Worm (Caenorhabditis elegans) whole organism, early embryonic: ENCODE data around the gene F35H12.6.

Experiments used
- B0310.2 ChIP-seq: sonication (generic microtip); optimal IDR thresholded peaks from 2 replicates; lab custom pipeline; 2016; ENCODE audit warnings: mild to moderate bottlenecking, missing genetic modification characterization, missing compliant biosample characterization
- F13C5.2 ChIP-seq: sonication (generic microtip); optimal IDR thresholded peaks from 2 replicates; lab custom pipeline; 2017; ENCODE audit warnings: mild to moderate bottlenecking, missing genetic modification characterization, inconsistent platforms, missing compliant biosample characterization
- aly-1 ChIP-seq: sonication (generic microtip); optimal IDR thresholded peaks from 2 replicates; lab custom pipeline; 2016; ENCODE audit warnings: missing genetic modification characterization, missing compliant biosample characterization
- ama-1 ChIP-seq: fragments of 150-350 bp; optimal IDR thresholded peaks from 2 replicates; lab custom pipeline; 2014
- ceh-13 ChIP-seq: fragments of 200-800 bp; sonication (Bioruptor generic); optimal IDR thresholded peaks from 2 replicates; lab custom pipeline; 2018; ENCODE audit warnings: mild to moderate bottlenecking, missing genetic modification characterization, missing compliant biosample characterization
- ets-7 ChIP-seq: sonication (generic microtip); optimal IDR thresholded peaks from 2 replicates; lab custom pipeline; 2016; ENCODE audit warnings: missing genotype, missing genetic modification characterization, missing compliant biosample characterization
- hmg-4 ChIP-seq: fragments of 200-800 bp; sonication (Bioruptor generic); optimal IDR thresholded peaks from 2 replicates; lab custom pipeline; 2018; ENCODE audit warnings: mild to moderate bottlenecking, missing genetic modification characterization, missing compliant biosample characterization
- hnd-1 ChIP-seq: sonication (generic microtip); optimal IDR thresholded peaks from 2 replicates; lab custom pipeline; 2016; ENCODE audit warnings: missing genetic modification characterization, missing compliant biosample characterization
- pes-1 ChIP-seq: fragments of 200-800 bp; sonication (Bioruptor generic); IDR thresholded peaks from 2 replicates; pipeline ENCODE4 v1.3.6; 2022; ENCODE audit warnings: missing genetic modification reagents, missing genetic modification characterization, missing compliant biosample characterization
- scrt-1 ChIP-seq: fragments of 200-800 bp; sonication (Bioruptor generic); IDR thresholded peaks from 2 replicates; pipeline ENCODE4 v1.3.6; 2022; ENCODE audit warnings: missing genetic modification characterization, missing compliant biosample characterization
- sea-1 ChIP-seq: fragments of 200-800 bp; sonication (Bioruptor generic); conservative IDR thresholded peaks from 2 replicates; pipeline ENCODE4 v1.3.6; 2022; ENCODE audit warnings: missing genetic modification characterization, missing compliant biosample characterization
- tbx-11 ChIP-seq: fragments of 200-800 bp; sonication (Bioruptor generic); IDR thresholded peaks from 2 replicates; pipeline ENCODE4 v1.3.6; 2022; ENCODE audit warnings: missing genetic modification characterization, missing compliant biosample characterization
- tra-4 ChIP-seq: sonication (generic microtip); optimal IDR thresholded peaks from 2 replicates; lab custom pipeline; 2017; ENCODE audit warnings: missing genetic modification characterization, missing compliant biosample characterization

ce11 chrX:950482-950881, 37.4 kb downstream of the F35H12.6 start, which contains the start of gene arr-1:
- TF ChIP-seq ama-1 (lab: Kevin White, UChicago) (no peak), scrt-1 (no peak), sea-1 (GFP tag; lab: Robert Waterston, UW) (no peak), hnd-1 (tag; lab: Kevin White, UChicago) (no peak), F13C5.2 (tag; lab: Kevin White, UChicago) (no peak), tra-4 (tag; lab: Kevin White, UChicago) (no peak), hmg-4 (GFP tag; lab: Kevin White, UChicago) (no peak), ets-7 (tag; lab: Kevin White, UChicago) (no peak), ceh-13 (GFP tag; lab: Kevin White, UChicago) (no peak), pes-1 (GFP tag; lab: Robert Waterston, UW) (no peak), B0310.2 (tag; lab: Kevin White, UChicago) (no peak), aly-1 (tag; lab: Kevin White, UChicago) (no peak), tbx-11 (GFP tag; lab: Robert Waterston, UW) (no peak)
